Fruit fly (Drosophila melanogaster) whole organism, embryonic: ENCODE results near the gene CG18135.

Experiments
- Bgb ChIP-seq: fragments of 200-800 bp; sonication (Bioruptor generic); IDR thresholded peaks from 2 replicates; pipeline ENCODE4 v1.3.6; 2022; ENCODE audit warnings: missing biosample characterization, missing genetic modification characterization; ENCODE audit not compliant: partially characterized antibody
- CG10147 ChIP-seq: fragments of 200-800 bp; sonication (Bioruptor generic); optimal IDR thresholded peaks from 2 replicates; lab custom pipeline; 2019; ENCODE audit warnings: missing biosample characterization, mild to moderate bottlenecking, missing genetic modification characterization, moderate library complexity
- CG10274 ChIP-seq: fragments of 200-800 bp; sonication (Bioruptor generic); optimal IDR thresholded peaks from 3 replicates; lab custom pipeline; 2017; ENCODE audit warnings: missing biosample characterization, mild to moderate bottlenecking, missing genetic modification characterization
- CG10321 ChIP-seq: fragments of 200-800 bp; sonication (Bioruptor generic); IDR thresholded peaks from 2 replicates; pipeline ENCODE4 v1.3.6; 2022; ENCODE audit warnings: missing biosample characterization, missing genetic modification characterization
- CG10366 ChIP-seq: fragments of 200-800 bp; sonication (Bioruptor generic); IDR thresholded peaks from 2 replicates; pipeline ENCODE4 v1.3.6; 2022; ENCODE audit warnings: missing biosample characterization, missing genetic modification characterization
- CG11695 ChIP-seq: fragments of 200-800 bp; sonication (Bioruptor generic); IDR thresholded peaks from 3 replicates; pipeline ENCODE4 v1.3.6; 2022; ENCODE audit warnings: missing biosample characterization, missing genetic modification characterization
- CG11696 ChIP-seq: fragments of 200-800 bp; sonication (Bioruptor generic); IDR thresholded peaks from 2 replicates; pipeline ENCODE4 v1.3.6; 2022; ENCODE audit warnings: missing biosample characterization, missing genetic modification characterization
- CG14441 ChIP-seq: fragments of 200-800 bp; sonication (Bioruptor generic); IDR thresholded peaks from 2 replicates; pipeline ENCODE4 v1.3.6; 2022; ENCODE audit warnings: missing biosample characterization, missing genetic modification characterization
- CG14710 ChIP-seq: fragments of 200-800 bp; sonication (Bioruptor generic); optimal IDR thresholded peaks from 3 replicates; lab custom pipeline; 2019; ENCODE audit warnings: missing biosample characterization, mild to moderate bottlenecking, missing genetic modification characterization, moderate library complexity
- CG15479 ChIP-seq: fragments of 200-800 bp; sonication (Bioruptor generic); optimal IDR thresholded peaks from 3 replicates; lab custom pipeline; 2019; ENCODE audit warnings: missing biosample characterization, mild to moderate bottlenecking, missing genetic modification characterization, moderate library complexity
- CG17912 ChIP-seq: fragments of 200-800 bp; sonication (Bioruptor generic); optimal IDR thresholded peaks from 2 replicates; lab custom pipeline; 2018; ENCODE audit warnings: missing biosample characterization, mild to moderate bottlenecking, missing genetic modification characterization
- CG18599 ChIP-seq: fragments of 200-800 bp; sonication (Bioruptor generic); optimal IDR thresholded peaks from 3 replicates; lab custom pipeline; 2017; ENCODE audit warnings: missing biosample characterization, missing genetic modification characterization, mild to moderate bottlenecking, moderate library complexity, missing genetic modification reagents
- CG3281 ChIP-seq: fragments of 200-800 bp; sonication (Bioruptor generic); optimal IDR thresholded peaks from 3 replicates; lab custom pipeline; 2017; ENCODE audit warnings: missing biosample characterization, mild to moderate bottlenecking, missing genetic modification characterization
- CG4617 ChIP-seq: fragments of 200-800 bp; sonication (Bioruptor generic); optimal IDR thresholded peaks from 3 replicates; lab custom pipeline; 2016; ENCODE audit warnings: missing biosample characterization, missing genetic modification characterization, borderline replicate concordance
- CG7357 ChIP-seq: fragments of 200-800 bp; sonication (Bioruptor generic); IDR thresholded peaks from 3 replicates; pipeline ENCODE4 v1.3.6; 2022; ENCODE audit warnings: missing biosample characterization, missing genetic modification characterization
- CG7745 ChIP-seq: fragments of 200-800 bp; sonication (Bioruptor generic); optimal IDR thresholded peaks from 2 replicates; lab custom pipeline; 2018; ENCODE audit warnings: missing biosample characterization, mild to moderate bottlenecking, missing genetic modification characterization, moderate library complexity
- CG8924 ChIP-seq: fragments of 200-800 bp; optimal IDR thresholded peaks from 3 replicates; lab custom pipeline; 2019; ENCODE audit warnings: missing biosample characterization, mild to moderate bottlenecking, missing genetic modification characterization, moderate library complexity
- CG9215 ChIP-seq: fragments of 200-800 bp; sonication (Bioruptor generic); IDR thresholded peaks from 2 replicates; pipeline ENCODE4 v1.3.6; 2022; ENCODE audit warnings: missing biosample characterization, missing genetic modification characterization
- CG9817 ChIP-seq: fragments of 200-800 bp; sonication (Bioruptor generic); optimal IDR thresholded peaks from 2 replicates; lab custom pipeline; 2018; ENCODE audit warnings: missing biosample characterization, mild to moderate bottlenecking, missing genetic modification characterization, moderate library complexity
- D19B ChIP-seq: fragments of 200-800 bp; sonication (Bioruptor generic); optimal IDR thresholded peaks from 2 replicates; lab custom pipeline; 2017; ENCODE audit warnings: missing biosample characterization, mild to moderate bottlenecking, missing genetic modification characterization
- Dip2 ChIP-seq: fragments of 200-800 bp; sonication (Bioruptor generic); IDR thresholded peaks from 2 replicates; pipeline ENCODE4 v1.3.6; 2022; ENCODE audit warnings: missing biosample characterization, missing genetic modification characterization
- Doc2 ChIP-seq: fragments of 200-800 bp; sonication (Bioruptor generic); IDR thresholded peaks from 2 replicates; pipeline ENCODE4 v1.3.6; 2022; ENCODE audit warnings: missing biosample characterization, missing genetic modification characterization
- GATAe ChIP-seq: fragments of 200-800 bp; sonication (Bioruptor generic); conservative IDR thresholded peaks from 2 replicates; pipeline ENCODE4 v1.3.6; 2022; ENCODE audit warnings: missing biosample characterization, missing genetic modification characterization
- H15 ChIP-seq: fragments of 200-800 bp; sonication (Bioruptor generic); IDR thresholded peaks from 3 replicates; pipeline ENCODE4 v1.3.6; 2022; ENCODE audit warnings: missing biosample characterization, missing genetic modification characterization
- HmgD ChIP-seq: fragments of 200-800 bp; sonication (Bioruptor generic); optimal IDR thresholded peaks from 3 replicates; lab custom pipeline; 2016; ENCODE audit warnings: missing biosample characterization, missing genetic modification characterization
- Hmr ChIP-seq: fragments of 200-800 bp; sonication (Bioruptor generic); optimal IDR thresholded peaks from 3 replicates; lab custom pipeline; 2017; ENCODE audit warnings: mild to moderate bottlenecking, missing biosample characterization, missing genetic modification reagents, missing genetic modification characterization
- Side ChIP-seq: fragments of 200-800 bp; sonication (Bioruptor generic); optimal IDR thresholded peaks from 2 replicates; lab custom pipeline; 2016; ENCODE audit warnings: missing biosample characterization, missing genetic modification characterization
- Six4 ChIP-seq: fragments of 200-800 bp; sonication (Bioruptor generic); optimal IDR thresholded peaks from 2 replicates; lab custom pipeline; 2016; ENCODE audit warnings: missing biosample characterization, missing genetic modification characterization
- Sox102F ChIP-seq: fragments of 200-800 bp; sonication (Bioruptor generic); optimal IDR thresholded peaks from 2 replicates; lab custom pipeline; 2018; ENCODE audit warnings: missing biosample characterization, mild to moderate bottlenecking, missing genetic modification characterization, moderate library complexity
- Taf1 ChIP-seq: fragments of 200-800 bp; sonication (Bioruptor generic); IDR thresholded peaks from 2 replicates; pipeline ENCODE4 v1.3.6; 2022; ENCODE audit warnings: missing biosample characterization, missing genetic modification characterization
- ase ChIP-seq: fragments of 200-800 bp; sonication (Bioruptor generic); IDR thresholded peaks from 3 replicates; pipeline ENCODE4 v1.3.6; 2022; ENCODE audit warnings: missing biosample characterization, missing genetic modification characterization
- ato ChIP-seq: fragments of 200-800 bp; sonication (Bioruptor generic); IDR thresholded peaks from 2 replicates; pipeline ENCODE4 v1.3.6; 2022; ENCODE audit warnings: missing biosample characterization, missing genetic modification characterization; ENCODE audit not compliant: partially characterized antibody
- danr ChIP-seq: fragments of 200-800 bp; sonication (Bioruptor generic); IDR thresholded peaks from 2 replicates; pipeline ENCODE4 v1.3.6; 2022; ENCODE audit warnings: missing biosample characterization, missing genetic modification characterization
- dati ChIP-seq: fragments of 200-800 bp; sonication (Bioruptor generic); IDR thresholded peaks from 2 replicates; pipeline ENCODE4 v1.3.6; 2022; ENCODE audit warnings: missing biosample characterization, missing genetic modification characterization
- ftz-f1 ChIP-seq: fragments of 200-800 bp; sonication (Bioruptor generic); optimal IDR thresholded peaks from 2 replicates; lab custom pipeline; 2016; ENCODE audit warnings: missing biosample characterization, missing genetic modification characterization
- gfzf ChIP-seq: fragments of 200-800 bp; sonication (Bioruptor generic); optimal IDR thresholded peaks from 2 replicates; lab custom pipeline; 2016; ENCODE audit warnings: missing biosample characterization, mild to moderate bottlenecking, missing genetic modification characterization, moderate library complexity
- ind ChIP-seq: fragments of 200-800 bp; sonication (Bioruptor generic); optimal IDR thresholded peaks from 3 replicates; lab custom pipeline; 2016; ENCODE audit warnings: missing biosample characterization, missing genetic modification characterization
- inv ChIP-seq: fragments of 200-800 bp; sonication (Bioruptor generic); IDR thresholded peaks from 2 replicates; pipeline ENCODE4 v1.3.6; 2022; ENCODE audit warnings: missing biosample characterization, missing genetic modification characterization; ENCODE audit not compliant: partially characterized antibody
- kay ChIP-seq: fragments of 200-800 bp; sonication (Bioruptor generic); optimal IDR thresholded peaks from 2 replicates; lab custom pipeline; 2016; ENCODE audit warnings: missing biosample characterization, missing genetic modification characterization
- kni ChIP-seq: fragments of 200-800 bp; sonication (Bioruptor generic); optimal IDR thresholded peaks from 3 replicates; lab custom pipeline; 2017; ENCODE audit warnings: mild to moderate bottlenecking, missing biosample characterization, missing genetic modification reagents, missing genetic modification characterization
- maf-S ChIP-seq: fragments of 200-800 bp; sonication (Bioruptor generic); optimal IDR thresholded peaks from 2 replicates; lab custom pipeline; 2016; ENCODE audit warnings: missing biosample characterization, missing genetic modification characterization
- nerfin-1 ChIP-seq: fragments of 200-800 bp; sonication (Bioruptor generic); optimal IDR thresholded peaks from 3 replicates; lab custom pipeline; 2019; ENCODE audit warnings: missing biosample characterization, mild to moderate bottlenecking, missing genetic modification characterization, moderate library complexity
- onecut ChIP-seq: fragments of 200-800 bp; sonication (Bioruptor generic); IDR thresholded peaks from 2 replicates; pipeline ENCODE4 v1.3.6; 2022; ENCODE audit warnings: missing biosample characterization, missing genetic modification characterization
- pan ChIP-seq, 4 experiments: fragments of >200 bp in 3 of 4; fragments of 200-800 bp in 1 of 4; sonication (Bioruptor generic) in 1 of 4; optimal IDR thresholded peaks in 3 of 4; IDR thresholded peaks in 1 of 4; 2 replicates each; pipeline versions ENCODE4 v1.3.6 to Lab custom; 2017 to 2022; ENCODE audit warnings: missing biosample characterization in 2 of 4, missing genetic modification characterization in 2 of 4, mixed read lengths in 1 of 4
- psq ChIP-seq: fragments of 200-800 bp; sonication (Bioruptor generic); optimal IDR thresholded peaks from 2 replicates; lab custom pipeline; 2017; ENCODE audit warnings: missing biosample characterization, missing genetic modification characterization
- slbo ChIP-seq: fragments of 200-800 bp; sonication (Bioruptor generic); IDR thresholded peaks from 2 replicates; pipeline ENCODE4 v1.3.6; 2022; ENCODE audit warnings: missing biosample characterization, missing genetic modification characterization
- slou ChIP-seq: fragments of 200-800 bp; sonication (Bioruptor generic); optimal IDR thresholded peaks from 3 replicates; lab custom pipeline; 2016; ENCODE audit warnings: missing biosample characterization, missing genetic modification characterization
- ssp ChIP-seq: fragments of 200-800 bp; sonication (Bioruptor generic); IDR thresholded peaks from 2 replicates; pipeline ENCODE4 v1.3.6; 2022; ENCODE audit warnings: missing biosample characterization, missing genetic modification characterization
- tin ChIP-seq: fragments of 200-800 bp; sonication (Bioruptor generic); optimal IDR thresholded peaks from 3 replicates; lab custom pipeline; 2016; ENCODE audit warnings: missing biosample characterization, missing genetic modification characterization

CG18135 gene

DNA sequence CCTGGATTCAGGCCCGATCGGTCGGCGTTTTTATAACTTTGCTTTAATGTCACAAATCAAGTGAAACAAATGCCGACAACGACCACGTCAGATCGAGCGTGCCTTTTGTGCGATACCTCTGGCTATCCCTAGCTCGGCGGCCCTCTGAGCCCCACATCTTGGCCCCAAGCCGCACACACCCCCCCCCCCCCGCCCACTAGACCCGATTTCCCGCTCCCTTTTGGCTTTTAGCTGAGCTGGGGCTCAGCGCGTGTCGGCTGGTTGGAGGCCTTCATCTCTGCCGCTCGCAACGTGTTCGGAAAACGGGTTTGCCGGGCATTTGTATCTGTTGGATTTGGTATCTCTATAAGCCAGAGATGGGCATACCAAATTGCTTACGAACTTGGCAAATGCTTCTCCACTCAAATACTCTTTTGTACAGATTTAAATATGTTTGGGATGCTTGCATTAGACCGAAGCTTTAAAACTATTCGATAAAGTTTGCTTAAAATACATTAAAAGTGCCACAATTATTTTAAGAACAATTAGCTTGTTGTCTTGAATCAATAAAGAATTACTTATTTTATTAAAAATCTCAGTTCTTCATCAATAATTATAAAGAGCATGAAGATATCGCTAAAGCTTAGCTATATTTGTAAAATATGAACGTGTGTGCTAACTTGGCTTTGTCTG is 18.2 kb upstream of the CG18135 start (continued):
- TF ChIP-seq CG14441 (GFP tag; lab: Robert Waterston, UW) (peak; percentile 46), CG18599 (peak; percentile 18), ase (no peak), ssp (GFP tag; lab: Robert Waterston, UW) (no peak), CG10274 (peak; percentile 29), dati (GFP tag; lab: Robert Waterston, UW) (no peak), CG3281 (GFP tag; lab: Kevin White, UChicago) (peak; percentile 50), Dip2 (GFP tag; lab: Robert Waterston, UW) (no peak), ind (peak; percentile 24), CG11696 (no peak), slou (GFP tag; lab: Kevin White, UChicago) (no peak), Bgb (peak; percentile 27; the same call in 1 of the 2 replicates), CG8924 (tag; lab: Kevin White, UChicago) (peak; percentile 52), CG15479 (GFP tag; lab: Kevin White, UChicago) (no peak), nerfin-1 (tag; lab: Kevin White, UChicago) (no peak), HmgD (GFP tag; lab: Kevin White, UChicago) (no peak), CG11695 (peak; percentile 62), CG10321 (no peak), H15 (GFP tag; lab: Robert Waterston, UW) (no peak), Taf1 (0 out of 2 replicates have a peak, but pooled peaks have one; percentile 21), CG7357 (peak; percentile 41; the same call in 1 of the 3 replicates), pan (optimal IDR thresholded peaks at IDR 0.05; lab: Kevin White, UChicago) (no peak), pan (GFP tag; optimal IDR thresholded peaks at IDR 0.05 in 1 of 2, IDR thresholded peaks at IDR 0.05 in 1 of 2) (peak in 1 of 2 experiments; percentile 10), CG9215 (GFP tag; lab: Robert Waterston, UW) (0 out of 2 replicates have a peak, but pooled peaks have one; percentile 21), CG17912 (no peak), Six4 (GFP tag; lab: Kevin White, UChicago) (no peak), psq (no peak), ftz-f1 (no peak), CG9817 (tag; lab: Kevin White, UChicago) (peak; percentile 28), onecut (no peak), Side (GFP tag; lab: Kevin White, UChicago) (no peak), gfzf (GFP tag; lab: Kevin White, UChicago) (no peak), kni (GFP tag; lab: Kevin White, UChicago) (peak; percentile 87), CG7745 (tag; lab: Kevin White, UChicago) (no peak), Doc2 (no peak), ato (GFP tag; lab: Robert Waterston, UW) (no peak), Hmr (GFP tag; lab: Kevin White, UChicago) (peak; percentile 63), inv (GFP tag; lab: Robert Waterston, UW) (no peak), GATAe (no peak), CG4617 (GFP tag; lab: Kevin White, UChicago) (no peak), CG10147 (GFP tag; lab: Kevin White, UChicago) (peak; percentile 42), danr (no peak), slbo (no peak), tin (GFP tag; lab: Kevin White, UChicago) (peak; percentile 21), D19B (GFP tag; lab: Kevin White, UChicago) (peak; percentile 28), CG14710 (tag; lab: Kevin White, UChicago) (no peak), Sox102F (GFP tag; lab: Kevin White, UChicago) (peak; percentile 56), kay (GFP tag; lab: Kevin White, UChicago) (no peak), maf-S (no peak), CG10366 (peak; percentile 12; the same call in 1 of the 2 replicates)
